Worm (Caenorhabditis elegans): Measurements from ENCODE around the gene C36A4.11.
A peak's percentile ranks its signal among the peaks of the same experiment; 100 is the strongest.

C36A4.11 gene

ce11 chrIII:3874492-3874891 is 34.1 kb downstream of the C36A4.11 start:
- no peak for TF ChIP-seq lsy-2 (tag; optimal IDR thresholded peaks at IDR 0.05)
- TF ChIP-seq blmp-1 (tag; optimal IDR thresholded peaks at IDR 0.05): peak; percentile 14

ce11 chrIII:3874895-3875294 is 34.5 kb downstream of the C36A4.11 start:
- no peak for TF ChIP-seq nhr-19 (GFP tag; conservative IDR thresholded peaks at IDR 0.05)
- no peak for TF ChIP-seq dsc-1 (tag; optimal IDR thresholded peaks at IDR 0.05)
- TF ChIP-seq lsy-2 (tag; optimal IDR thresholded peaks at IDR 0.05): no peak
- peak in 1 of 2 experiments; percentile 34 for TF ChIP-seq lin-35 (GFP tag; optimal IDR thresholded peaks at IDR 0.05)
- TF ChIP-seq elt-2 (tag; optimal IDR thresholded peaks at IDR 0.05): peak; percentile 8

- peak; percentile 66 for TF ChIP-seq snu-23 (GFP tag; optimal IDR thresholded peaks at IDR 0.05)
- no peak for TF ChIP-seq vab-15 (tag; optimal IDR thresholded peaks at IDR 0.05)
- no peak for TF ChIP-seq unc-86 (tag; optimal IDR thresholded peaks at IDR 0.05)
- no peak for TF ChIP-seq efl-3 (GFP tag; optimal IDR thresholded peaks at IDR 0.05)
- TF ChIP-seq nhr-90 (tag; optimal IDR thresholded peaks at IDR 0.05; ENCODE audit: poor library complexity): no peak
- no peak for TF ChIP-seq unc-30 (tag; optimal IDR thresholded peaks at IDR 0.05)
- no peak for TF ChIP-seq isw-1 (GFP tag; IDR thresholded peaks at IDR 0.05)
- TF ChIP-seq zag-1 (tag; optimal IDR thresholded peaks at IDR 0.05): no peak
- TF ChIP-seq elt-3 (tag; optimal IDR thresholded peaks at IDR 0.05): peak in 2 of 6 experiments; percentile 48 to 94
- no peak for TF ChIP-seq dsc-1 (tag; optimal IDR thresholded peaks at IDR 0.05)
- no peak for TF ChIP-seq nhr-237 (tag; optimal IDR thresholded peaks at IDR 0.05)
- TF ChIP-seq nhr-12 (tag; optimal IDR thresholded peaks at IDR 0.05): no peak
- peak; percentile 62 for TF ChIP-seq lin-14 (GFP tag; optimal IDR thresholded peaks at IDR 0.05)
- no peak for TF ChIP-seq fkh-10 (GFP tag; optimal IDR thresholded peaks at IDR 0.05)
- no peak for TF ChIP-seq irx-1 (tag; optimal IDR thresholded peaks at IDR 0.05)
- TF ChIP-seq tlp-1 (tag; optimal IDR thresholded peaks at IDR 0.05): no peak
- no peak for TF ChIP-seq aha-1 (tag; optimal IDR thresholded peaks at IDR 0.05)
- no peak for TF ChIP-seq nhr-28 (tag; optimal IDR thresholded peaks at IDR 0.05)
- TF ChIP-seq zip-4 (GFP tag; optimal IDR thresholded peaks at IDR 0.05): no peak
- peak; percentile 79 for TF ChIP-seq nhr-20 (tag; optimal IDR thresholded peaks at IDR 0.05)
- TF ChIP-seq sup-37 (GFP tag; optimal IDR thresholded peaks at IDR 0.05): no peak
- TF ChIP-seq rnt-1 (tag; optimal IDR thresholded peaks at IDR 0.05): no peak
- no peak for TF ChIP-seq ztf-4 (tag; optimal IDR thresholded peaks at IDR 0.05)
- TF ChIP-seq ceh-90 (tag; optimal IDR thresholded peaks at IDR 0.05): no peak
- TF ChIP-seq lsy-2 (tag; optimal IDR thresholded peaks at IDR 0.05): no peak
- no peak for TF ChIP-seq nhr-84 (tag; optimal IDR thresholded peaks at IDR 0.05)
- peak in 1 of 2 experiments; percentile 80 for TF ChIP-seq lin-35 (GFP tag; optimal IDR thresholded peaks at IDR 0.05)
- no peak for TF ChIP-seq pag-3 (tag; optimal IDR thresholded peaks at IDR 0.05; ENCODE audit: borderline replicate concordance, insufficient read depth)
- no peak for TF ChIP-seq pqm-1 (tag; optimal IDR thresholded peaks at IDR 0.05)
- no peak for TF ChIP-seq ets-5 (GFP tag; IDR thresholded peaks at IDR 0.05)
- TF ChIP-seq nhr-85 (tag): peak; percentile 90
- no peak for TF ChIP-seq ceh-88 (GFP tag; IDR thresholded peaks at IDR 0.05)
- no peak for TF ChIP-seq lin-39 (tag; optimal IDR thresholded peaks at IDR 0.05)
- no peak for TF ChIP-seq hlh-17 (GFP tag; optimal IDR thresholded peaks at IDR 0.05; ENCODE audit: borderline replicate concordance)
- no peak for TF ChIP-seq mab-9 (GFP tag; IDR thresholded peaks at IDR 0.05)
- no peak for TF ChIP-seq lin-15B (tag; optimal IDR thresholded peaks at IDR 0.05)
- no peak for TF ChIP-seq unc-98 (GFP tag; IDR thresholded peaks at IDR 0.05)
- no peak for TF ChIP-seq swsn-7 (tag; optimal IDR thresholded peaks at IDR 0.05)
- no peak for TF ChIP-seq C04F5.9 (tag; optimal IDR thresholded peaks at IDR 0.05)
- TF ChIP-seq ceh-82 (tag; optimal IDR thresholded peaks at IDR 0.05): no peak
- no peak for TF ChIP-seq ces-1 (GFP tag; optimal IDR thresholded peaks at IDR 0.05)
- TF ChIP-seq efl-1 (optimal IDR thresholded peaks at IDR 0.05): no peak
- TF ChIP-seq efl-1 (GFP tag; optimal IDR thresholded peaks at IDR 0.05 in 1 of 2): peak in 1 of 2 experiments; percentile 85
- no peak for TF ChIP-seq sptf-1 (tag; optimal IDR thresholded peaks at IDR 0.05)
- TF ChIP-seq nhr-11 (tag; optimal IDR thresholded peaks at IDR 0.05): no peak
- peak; percentile 56 for TF ChIP-seq tbx-2 (tag; optimal IDR thresholded peaks at IDR 0.05)
- no peak for TF ChIP-seq C34B4.2 (tag; optimal IDR thresholded peaks at IDR 0.05)
Observed at ce11 chrIII:3875608-3876007, 35.2 kb downstream of the C36A4.11 start.

Measured in whole organism, L1 larva.